Fruit fly (Drosophila melanogaster): ENCODE measurements around the gene CG14137.

DNA sequence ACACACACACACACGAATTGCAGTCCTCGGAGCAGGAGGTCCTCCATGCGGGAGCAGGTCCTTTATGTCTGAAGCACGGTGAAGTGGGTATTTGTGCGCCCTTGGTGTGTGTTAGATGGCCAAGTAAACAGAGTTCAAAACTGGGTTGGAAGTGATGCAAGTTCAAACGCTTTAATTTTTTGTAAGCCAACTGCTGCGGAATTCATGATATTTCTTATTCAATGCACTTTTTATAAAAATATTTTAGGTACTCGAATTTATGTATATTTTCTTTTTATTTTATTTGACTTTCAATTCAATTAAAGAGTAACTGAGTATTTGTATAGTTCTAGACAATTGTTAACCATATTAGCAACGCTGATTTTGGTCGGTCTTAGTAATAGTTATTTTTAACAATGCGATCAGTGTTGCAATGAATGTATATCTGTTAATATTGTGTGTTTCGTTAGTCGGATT, at the start of gene CG14137, which contains the start of gene CG46394:
- TF ChIP-seq psq (optimal IDR thresholded peaks at IDR 0.05) (no peak), h (optimal IDR thresholded peaks at IDR 0.05) (no peak), insv (optimal IDR thresholded peaks at IDR 0.05) (no peak), Myc (optimal IDR thresholded peaks at IDR 0.05) (no peak), ttk (optimal IDR thresholded peaks at IDR 0.05) (no peak)
